Worm (Caenorhabditis elegans) whole organism, L3 larva: ENCODE results near the gene helq-1.

Source experiments
- lin-15B ChIP-seq: fragments of 150-350 bp; optimal IDR thresholded peaks from 2 replicates; lab custom pipeline; 2014; ENCODE audit warnings: missing biosample characterization, missing genetic modification characterization
- snpc-4 ChIP-seq: fragments of 150-350 bp; optimal IDR thresholded peaks from 2 replicates; lab custom pipeline; 2014; ENCODE audit warnings: missing biosample characterization, missing genetic modification characterization

ce11 chrIII:598687-599086 lies 11.8 kb upstream of the helq-1 start, which contains the start of gene Y55B1AR.2:
- TF ChIP-seq snpc-4 (tag; lab: Kevin White, UChicago), result no peak
- TF ChIP-seq lin-15B, result no peak
